Fruit fly (Drosophila melanogaster): ENCODE data around the gene Cpr76Ba.

The Cpr76Ba gene

DNA sequence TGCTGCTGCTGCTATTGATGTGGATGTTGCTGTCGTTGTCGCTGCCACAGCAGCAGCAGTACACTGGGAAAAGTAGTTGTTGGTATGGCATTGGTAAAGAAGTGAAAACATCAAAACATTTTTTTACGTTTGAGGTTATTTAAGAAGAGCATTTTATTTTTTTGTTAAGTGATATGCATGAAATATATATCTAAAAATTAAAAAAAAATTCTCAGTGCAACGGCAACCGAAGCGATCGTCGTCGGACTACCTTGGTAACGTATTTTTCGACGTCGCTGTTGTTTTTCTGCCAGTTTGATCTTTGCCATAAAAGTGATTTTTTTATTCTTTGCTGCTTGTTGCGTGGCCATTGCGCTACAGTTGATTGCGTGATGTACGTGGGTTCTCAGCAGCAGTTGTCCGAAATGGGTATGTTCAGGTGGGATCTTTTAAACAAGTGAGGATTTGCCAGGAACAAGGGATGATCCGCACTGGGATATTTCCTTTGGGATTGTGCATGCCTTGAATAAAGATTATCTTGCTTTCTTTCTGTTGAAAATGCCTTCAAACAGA lies 42.6 kb upstream of the Cpr76Ba start:
- TF ChIP-seq Ets98B (GFP tag; IDR thresholded peaks at IDR 0.05), result peak; percentile 99
- peak; percentile 99 for TF ChIP-seq CG17806 (tag; optimal IDR thresholded peaks at IDR 0.05)
- TF ChIP-seq CG32121 (GFP tag; IDR thresholded peaks at IDR 0.05), result peak; percentile 99
- TF ChIP-seq CG12605 (GFP tag; IDR thresholded peaks at IDR 0.05), result peak; percentile 98
- TF ChIP-seq CG13204 (GFP tag; optimal IDR thresholded peaks at IDR 0.05), result peak; percentile 98
- peak; percentile 95 for TF ChIP-seq rn (GFP tag; IDR thresholded peaks at IDR 0.05)
- TF ChIP-seq CG15710 (tag; optimal IDR thresholded peaks at IDR 0.05), result peak; percentile 99
- TF ChIP-seq Pif1A (GFP tag; optimal IDR thresholded peaks at IDR 0.05), result peak; percentile 99
- TF ChIP-seq gl (tag; optimal IDR thresholded peaks at IDR 0.05), result peak; percentile 97
- TF ChIP-seq CG10348 (GFP tag; IDR thresholded peaks at IDR 0.05), result peak; percentile 93
- TF ChIP-seq fd96Ca (GFP tag; IDR thresholded peaks at IDR 0.05), result peak; percentile 98
- peak; percentile 98 for TF ChIP-seq CG8301 (tag; optimal IDR thresholded peaks at IDR 0.05)
- peak; percentile 99 for TF ChIP-seq CG8159 (tag; optimal IDR thresholded peaks at IDR 0.05)
- TF ChIP-seq D1 (tag; optimal IDR thresholded peaks at IDR 0.05), result peak; percentile 96
- TF ChIP-seq CG14655 (GFP tag; optimal IDR thresholded peaks at IDR 0.05), result peak; percentile 98
- peak; percentile 99 for TF ChIP-seq CG4496 (GFP tag; IDR thresholded peaks at IDR 0.05)
- peak; percentile 74 for TF ChIP-seq EcR (GFP tag; optimal IDR thresholded peaks at IDR 0.05)
- TF ChIP-seq CG9948 (tag; optimal IDR thresholded peaks at IDR 0.05), result peak; percentile 99
- TF ChIP-seq Snoo (tag; optimal IDR thresholded peaks at IDR 0.05), result peak; percentile 99
- peak; percentile 97 for TF ChIP-seq Pif1B (GFP tag; optimal IDR thresholded peaks at IDR 0.05)
- peak; percentile 98 for TF ChIP-seq CG34367 (tag; optimal IDR thresholded peaks at IDR 0.05)

DNA sequence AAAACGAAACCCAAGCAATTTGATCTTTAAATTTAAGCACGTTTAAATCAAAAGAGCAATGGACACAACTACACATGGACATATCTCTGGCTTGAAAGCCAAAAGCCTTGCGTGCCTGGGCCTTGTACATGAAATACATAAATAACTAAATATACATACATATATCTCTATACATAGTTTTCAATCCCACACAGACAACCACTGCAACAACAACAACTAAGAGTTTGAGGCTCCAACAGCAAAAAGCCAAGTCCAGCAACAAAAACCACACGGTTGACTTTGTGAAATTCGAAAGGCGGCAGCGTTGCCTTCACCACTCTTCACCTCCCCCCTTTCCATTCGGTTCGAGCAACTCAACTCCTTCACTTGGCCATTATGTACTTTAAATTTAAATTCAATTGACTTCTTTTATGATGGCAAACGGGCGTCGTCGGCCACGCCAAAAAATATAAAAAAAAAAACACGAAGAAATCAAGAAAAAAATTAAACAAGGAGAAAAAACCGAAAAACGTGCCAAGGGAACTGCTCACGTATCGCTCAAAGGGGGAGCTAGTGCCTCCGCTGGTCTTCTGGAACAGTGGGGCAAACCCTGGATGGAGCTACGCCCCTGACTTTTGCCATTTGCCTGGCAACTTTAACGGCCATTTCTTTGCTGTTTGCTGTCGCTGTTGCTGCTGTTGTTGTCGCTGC lies 42.0 kb upstream of the Cpr76Ba start:
- TF ChIP-seq CG8159 (tag; optimal IDR thresholded peaks at IDR 0.05), result no peak
- TF ChIP-seq EcR (GFP tag; optimal IDR thresholded peaks at IDR 0.05), result peak; percentile 67
- no peak for TF ChIP-seq CG14655 (GFP tag; optimal IDR thresholded peaks at IDR 0.05)
- no peak for TF ChIP-seq CG17806 (tag; optimal IDR thresholded peaks at IDR 0.05)

DNA sequence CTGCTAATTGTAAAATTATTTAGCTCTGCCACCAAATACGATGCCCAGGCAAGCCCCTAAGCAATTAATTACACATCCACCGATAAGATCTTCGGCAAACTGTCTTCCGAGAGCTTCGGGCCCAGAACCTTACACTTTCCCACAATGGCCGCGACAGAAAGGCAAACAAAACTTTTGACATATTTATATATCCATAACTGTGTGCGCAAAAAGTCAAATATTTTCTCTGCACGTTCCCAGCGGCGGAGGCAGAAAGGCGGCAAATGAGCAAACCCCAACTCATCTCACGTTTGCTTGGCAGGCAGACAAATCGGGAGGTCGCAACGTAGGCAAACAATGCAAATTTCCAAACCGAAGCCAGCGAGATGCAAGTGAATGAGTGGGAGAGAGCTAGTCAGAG lies 41.0 kb upstream of the Cpr76Ba start:
- no peak for TF ChIP-seq CG8159 (tag; optimal IDR thresholded peaks at IDR 0.05)
- TF ChIP-seq fd96Ca (GFP tag; IDR thresholded peaks at IDR 0.05), result no peak
- no peak for TF ChIP-seq CG32121 (GFP tag; IDR thresholded peaks at IDR 0.05)
- no peak for TF ChIP-seq CG13204 (GFP tag; optimal IDR thresholded peaks at IDR 0.05)
- no peak for TF ChIP-seq Pif1A (GFP tag; optimal IDR thresholded peaks at IDR 0.05)
- no peak for TF ChIP-seq CG34367 (tag; optimal IDR thresholded peaks at IDR 0.05)
- no peak for TF ChIP-seq CG4496 (GFP tag; IDR thresholded peaks at IDR 0.05)
- no peak for TF ChIP-seq Snoo (tag; optimal IDR thresholded peaks at IDR 0.05)

DNA sequence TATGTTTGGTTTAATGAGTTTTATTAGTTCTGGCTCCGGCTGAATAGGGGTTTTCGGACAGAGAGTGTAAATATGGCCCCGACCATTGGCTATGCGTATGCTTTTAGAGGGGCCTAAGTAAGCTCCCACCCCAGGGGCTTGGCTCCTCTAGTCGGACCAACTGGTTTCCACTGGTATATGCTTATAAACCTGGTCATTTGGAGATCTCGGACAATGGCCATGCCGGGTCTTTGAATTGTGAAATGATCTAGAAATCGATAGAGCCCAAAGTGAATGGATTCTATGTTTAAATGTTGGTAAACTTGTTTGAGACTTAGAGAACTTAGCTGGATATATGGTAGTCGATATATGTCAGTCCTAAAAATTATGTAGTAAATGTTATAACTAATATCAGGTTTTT lies 40.5 kb upstream of the Cpr76Ba start:
- TF ChIP-seq CG8301 (tag; optimal IDR thresholded peaks at IDR 0.05), result no peak
- TF ChIP-seq rn (GFP tag; IDR thresholded peaks at IDR 0.05), result no peak
- no peak for TF ChIP-seq Ets98B (GFP tag; IDR thresholded peaks at IDR 0.05)
- TF ChIP-seq D1 (tag; optimal IDR thresholded peaks at IDR 0.05), result no peak
- no peak for TF ChIP-seq CG13204 (GFP tag; optimal IDR thresholded peaks at IDR 0.05)
- TF ChIP-seq CG12605 (GFP tag; IDR thresholded peaks at IDR 0.05), result no peak
- TF ChIP-seq CG15710 (tag; optimal IDR thresholded peaks at IDR 0.05), result no peak
- no peak for TF ChIP-seq CG14655 (GFP tag; optimal IDR thresholded peaks at IDR 0.05)
- no peak for TF ChIP-seq CG4496 (GFP tag; IDR thresholded peaks at IDR 0.05)

DNA sequence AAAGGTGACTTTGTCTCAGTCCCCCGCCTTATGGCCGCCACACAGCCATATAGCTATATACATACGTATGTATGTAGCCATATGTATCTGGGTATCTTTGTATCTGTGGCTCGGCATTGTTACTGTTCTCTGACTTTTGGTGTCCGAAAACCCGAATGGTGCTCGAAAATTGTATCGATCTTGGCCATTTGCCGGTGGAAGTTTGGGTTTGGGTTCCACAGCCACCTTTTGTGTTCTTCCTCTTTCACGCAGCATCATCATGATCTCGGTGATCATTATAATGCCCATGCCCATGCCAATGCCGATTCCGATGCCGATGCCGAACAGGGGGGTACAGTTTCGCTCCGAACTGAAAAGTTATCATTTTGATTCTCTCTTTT lies 39.9 kb upstream of the Cpr76Ba start:
- peak; percentile 9; the same call in 1 of the 3 replicates for TF ChIP-seq CG4496 (GFP tag; IDR thresholded peaks at IDR 0.05)
- peak; percentile 59 for TF ChIP-seq EcR (GFP tag; optimal IDR thresholded peaks at IDR 0.05)
- no peak; the same call in 1 of the 2 replicates for TF ChIP-seq Ets98B (GFP tag; IDR thresholded peaks at IDR 0.05)

DNA sequence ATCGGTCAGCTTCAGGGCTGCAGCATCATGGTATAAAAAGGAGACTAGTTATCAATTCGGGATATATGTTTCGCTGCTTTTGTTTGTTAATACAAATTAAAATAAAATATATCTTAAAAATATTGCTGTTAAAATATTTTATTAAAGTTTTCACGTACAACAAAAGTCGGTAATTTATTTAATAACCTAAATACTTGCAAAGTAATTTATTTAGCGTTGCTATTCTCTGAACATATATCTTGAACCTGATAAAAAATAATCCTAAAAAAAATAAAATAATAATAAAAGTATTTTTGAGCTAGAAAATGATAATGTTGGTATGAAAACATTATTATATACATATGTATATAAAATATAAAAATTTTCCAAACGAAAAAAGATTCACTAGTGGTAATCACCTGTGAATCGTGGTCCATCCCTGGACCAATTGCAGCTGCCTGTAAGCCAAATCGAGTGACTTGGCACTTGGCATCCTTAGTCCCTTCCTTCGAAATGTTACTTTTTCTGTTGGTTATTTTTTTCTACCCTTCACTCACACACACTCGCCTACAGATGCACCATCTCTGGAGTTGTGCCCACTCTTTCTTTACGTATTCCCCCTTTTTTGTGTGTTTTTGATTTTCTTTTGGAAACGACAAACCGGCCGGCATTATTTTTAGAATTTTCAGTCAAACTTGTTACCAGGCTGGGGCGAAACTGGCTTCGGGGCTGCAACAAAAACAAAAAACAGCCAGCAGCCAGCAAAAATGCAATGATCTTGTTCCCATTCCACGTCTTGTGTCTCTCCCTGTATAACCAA lies 39.3 kb upstream of the Cpr76Ba start:
- TF ChIP-seq CG15710 (tag; optimal IDR thresholded peaks at IDR 0.05) (peak; percentile 83), Pif1B (GFP tag; optimal IDR thresholded peaks at IDR 0.05) (no peak), CG9948 (tag; optimal IDR thresholded peaks at IDR 0.05) (peak; percentile 84), EcR (GFP tag; optimal IDR thresholded peaks at IDR 0.05) (peak; percentile 74), CG12605 (GFP tag; IDR thresholded peaks at IDR 0.05) (no peak), CG8301 (tag; optimal IDR thresholded peaks at IDR 0.05) (peak; percentile 14), CG17806 (tag; optimal IDR thresholded peaks at IDR 0.05) (peak; percentile 67), CG4496 (GFP tag; IDR thresholded peaks at IDR 0.05) (no peak), CG34367 (tag; optimal IDR thresholded peaks at IDR 0.05) (peak; percentile 40), CG8159 (tag; optimal IDR thresholded peaks at IDR 0.05) (peak; percentile 91), gl (tag; optimal IDR thresholded peaks at IDR 0.05) (peak; percentile 81), D1 (tag; optimal IDR thresholded peaks at IDR 0.05) (peak; percentile 79), CG14655 (GFP tag; optimal IDR thresholded peaks at IDR 0.05) (peak; percentile 78), rn (GFP tag; IDR thresholded peaks at IDR 0.05) (no peak), Snoo (tag; optimal IDR thresholded peaks at IDR 0.05) (peak; percentile 59)
